Fruit fly (Drosophila melanogaster) whole organism, wandering third instar larva: Measurements from ENCODE around the gene ssp.

Experiments used
- Abd-B ChIP-seq: fragments of >200 bp; optimal IDR thresholded peaks from 2 replicates; lab custom pipeline; 2017; ENCODE audit warnings: missing biosample characterization, missing genetic modification characterization
- CG32264 ChIP-seq: fragments of 200-800 bp; sonication (Bioruptor generic); optimal IDR thresholded peaks from 2 replicates; lab custom pipeline; 2016; ENCODE audit warnings: missing biosample characterization, missing genetic modification characterization
- CG9705 ChIP-seq: fragments of 200-800 bp; sonication (Bioruptor generic); optimal IDR thresholded peaks from 2 replicates; lab custom pipeline; 2018; ENCODE audit warnings: missing biosample characterization, mild to moderate bottlenecking, missing genetic modification characterization
- CrebA ChIP-seq: fragments of 200-800 bp; sonication (Bioruptor generic); optimal IDR thresholded peaks from 2 replicates; lab custom pipeline; 2016; ENCODE audit warnings: missing biosample characterization, mild to moderate bottlenecking, missing genetic modification characterization, borderline replicate concordance
- Dfd ChIP-seq: fragments of >200 bp; optimal IDR thresholded peaks from 2 replicates; lab custom pipeline; 2017; ENCODE audit warnings: missing biosample characterization, missing genetic modification characterization
- Dif ChIP-seq: fragments of 200-275, 200-300 bp; sonication (Bioruptor generic); optimal IDR thresholded peaks from 2 replicates; lab custom pipeline; 2018; ENCODE audit warnings: missing biosample characterization, missing genetic modification characterization; ENCODE audit not compliant: partially characterized antibody
- GATAd ChIP-seq: sonication (Bioruptor generic); optimal IDR thresholded peaks from 2 replicates; lab custom pipeline; 2016; ENCODE audit warnings: missing biosample characterization, missing genetic modification characterization
- HLH106 ChIP-seq: fragments of 200-800 bp; optimal IDR thresholded peaks from 3 replicates; lab custom pipeline; 2019; ENCODE audit warnings: missing biosample characterization, mild to moderate bottlenecking, missing genetic modification characterization, moderate library complexity
- Hnf4 ChIP-seq: fragments of 200-800 bp; sonication (Bioruptor generic); optimal IDR thresholded peaks from 2 replicates; lab custom pipeline; 2016; ENCODE audit warnings: missing biosample characterization, mild to moderate bottlenecking, missing genetic modification characterization
- Hr78 ChIP-seq: fragments of >200 bp; optimal IDR thresholded peaks from 2 replicates; lab custom pipeline; 2017; ENCODE audit warnings: missing biosample characterization, missing genetic modification characterization
- Hr83 ChIP-seq: fragments of 200-300 bp; sonication (Bioruptor generic); optimal IDR thresholded peaks from 2 replicates; lab custom pipeline; 2016; ENCODE audit warnings: missing biosample characterization, mild to moderate bottlenecking, missing genetic modification characterization, moderate library complexity; ENCODE audit not compliant: poor library complexity, severe bottlenecking
- Jra ChIP-seq: sonication (Bioruptor generic); optimal IDR thresholded peaks from 2 replicates; lab custom pipeline; 2016; ENCODE audit warnings: missing biosample characterization, missing genetic modification characterization
- Mio ChIP-seq: sonication (Bioruptor generic); optimal IDR thresholded peaks from 2 replicates; lab custom pipeline; 2016; ENCODE audit warnings: missing biosample characterization, missing genetic modification characterization
- Myc ChIP-seq: fragments of >200 bp; optimal IDR thresholded peaks from 2 replicates; lab custom pipeline; 2017
- N ChIP-seq: fragments of >200 bp; optimal IDR thresholded peaks from 2 replicates; lab custom pipeline; 2018; ENCODE audit warnings: missing biosample characterization, missing external identifiers, missing genetic modification characterization
- OdsH ChIP-seq: fragments of 200-800 bp; sonication (Bioruptor generic); optimal IDR thresholded peaks from 2 replicates; lab custom pipeline; 2016; ENCODE audit warnings: missing biosample characterization, mild to moderate bottlenecking, missing genetic modification characterization
- Rel ChIP-seq, 2 experiments: fragments of 200-800 bp; sonication (Bioruptor generic) in 1 of 2; optimal IDR thresholded peaks; 2 replicates in 1 of 2; 3 replicates in 1 of 2; lab custom pipeline; 2016 to 2019; ENCODE audit warnings: mild to moderate bottlenecking in 2 of 2, missing biosample characterization in 2 of 2, missing genetic modification characterization in 2 of 2, moderate library complexity in 1 of 2
- Sp1 ChIP-seq: fragments of 200-800 bp; sonication (Bioruptor generic); optimal IDR thresholded peaks from 3 replicates; lab custom pipeline; 2019; ENCODE audit warnings: missing biosample characterization, mild to moderate bottlenecking, missing genetic modification characterization, moderate library complexity
- Vsx2 ChIP-seq: fragments of 200-300, 225-300 bp; sonication (Bioruptor generic); optimal IDR thresholded peaks from 2 replicates; lab custom pipeline; 2018; ENCODE audit warnings: missing biosample characterization, missing genetic modification characterization; ENCODE audit not compliant: partially characterized antibody
- br ChIP-seq: fragments of 200-800 bp; sonication (Bioruptor generic); optimal IDR thresholded peaks from 2 replicates; lab custom pipeline; 2016; ENCODE audit warnings: missing biosample characterization, missing genetic modification characterization
- brk ChIP-seq: fragments of 200-800 bp; sonication (Bioruptor generic); optimal IDR thresholded peaks from 2 replicates; lab custom pipeline; 2016; ENCODE audit warnings: missing biosample characterization, mild to moderate bottlenecking, missing genetic modification characterization
- dl ChIP-seq, 2 experiments: fragments of 175-275, 200-275 bp in 1 of 2; fragments of 200-275 bp in 1 of 2; sonication (Bioruptor generic); optimal IDR thresholded peaks; lab custom pipeline; 2018; ENCODE audit warnings: mild to moderate bottlenecking in 2 of 2, missing biosample characterization in 2 of 2, missing genetic modification characterization in 2 of 2, moderate library complexity in 2 of 2; ENCODE audit not compliant: partially characterized antibody in 2 of 2, insufficient read depth in 1 of 2
- dmrt93B ChIP-seq: fragments of 200-800 bp; sonication (Bioruptor generic); optimal IDR thresholded peaks from 2 replicates; lab custom pipeline; 2018; ENCODE audit warnings: missing biosample characterization, mild to moderate bottlenecking, missing genetic modification characterization
- dsf ChIP-seq: sonication (Bioruptor generic); optimal IDR thresholded peaks from 2 replicates; lab custom pipeline; 2016; ENCODE audit warnings: missing biosample characterization, missing genetic modification characterization, borderline replicate concordance
- ey ChIP-seq: fragments of 200-800 bp; sonication (Bioruptor generic); optimal IDR thresholded peaks from 2 replicates; lab custom pipeline; 2016; ENCODE audit warnings: missing biosample characterization, missing genetic modification characterization
- foxo ChIP-seq, 2 experiments: fragments of 200-800 bp; sonication (Bioruptor generic); optimal IDR thresholded peaks; 2 replicates in 1 of 2; 3 replicates in 1 of 2; lab custom pipeline; 2016 to 2017; ENCODE audit warnings: missing biosample characterization in 2 of 2, missing genetic modification characterization in 2 of 2
- fru ChIP-seq: fragments of 200-800 bp; sonication (Bioruptor generic); optimal IDR thresholded peaks from 3 replicates; lab custom pipeline; 2016; ENCODE audit warnings: missing biosample characterization, mild to moderate bottlenecking, missing genetic modification characterization
- h ChIP-seq: fragments of 200-800 bp; sonication (Bioruptor generic); optimal IDR thresholded peaks from 3 replicates; lab custom pipeline; 2016; ENCODE audit warnings: missing biosample characterization, mild to moderate bottlenecking, missing genetic modification characterization
- jim ChIP-seq: fragments of 175-275, 200-325 bp; sonication (Bioruptor generic); optimal IDR thresholded peaks from 2 replicates; lab custom pipeline; 2016; ENCODE audit warnings: missing biosample characterization, mild to moderate bottlenecking, missing genetic modification characterization
- lola ChIP-seq: fragments of >200 bp; optimal IDR thresholded peaks from 2 replicates; lab custom pipeline; 2017; ENCODE audit warnings: missing biosample characterization, missing genetic modification characterization
- pan ChIP-seq: fragments of >200 bp; optimal IDR thresholded peaks from 2 replicates; lab custom pipeline; 2017
- psq ChIP-seq: fragments of 200-800 bp; sonication (Bioruptor generic); optimal IDR thresholded peaks from 3 replicates; lab custom pipeline; 2017; ENCODE audit warnings: missing biosample characterization, mild to moderate bottlenecking, missing genetic modification characterization, moderate library complexity
- rgr ChIP-seq: fragments of 200-800 bp; sonication (Bioruptor generic); optimal IDR thresholded peaks from 3 replicates; lab custom pipeline; 2016; ENCODE audit warnings: missing biosample characterization, mild to moderate bottlenecking, missing genetic modification characterization
- sage ChIP-seq: fragments of 200-800 bp; sonication (Bioruptor generic); optimal IDR thresholded peaks from 2 replicates; lab custom pipeline; 2016; ENCODE audit warnings: missing biosample characterization, mild to moderate bottlenecking, missing genetic modification characterization
- sv ChIP-seq: fragments of 200-800 bp; sonication (Bioruptor generic); optimal IDR thresholded peaks from 3 replicates; lab custom pipeline; 2016; ENCODE audit warnings: missing biosample characterization, missing genetic modification characterization
- tai ChIP-seq: sonication (Bioruptor generic); optimal IDR thresholded peaks from 2 replicates; lab custom pipeline; 2016; ENCODE audit warnings: missing biosample characterization, missing genetic modification characterization
- usp ChIP-seq: fragments of >200 bp; optimal IDR thresholded peaks from 2 replicates; lab custom pipeline; 2017; ENCODE audit warnings: missing biosample characterization, missing genetic modification characterization
- woc ChIP-seq: sonication (Bioruptor generic); optimal IDR thresholded peaks from 2 replicates; lab custom pipeline; 2016; ENCODE audit warnings: missing biosample characterization, mild to moderate bottlenecking, missing genetic modification characterization

The ssp gene

dm6 chr3L:12127294-12128029 is 9.4 kb downstream of the ssp start, which contains the start of the genes Ir68b and CG34241:
TSS of gene Ir68b (minus strand) at chr3L:12127394.
TSS of gene CG34241 (plus strand) at chr3L:12127979.
- TF ChIP-seq OdsH: no peak
- TF ChIP-seq foxo (GFP tag; optimal IDR thresholded peaks at IDR 0.05; lab: Kevin White, UChicago): no peak
- TF ChIP-seq ey (GFP tag; lab: Kevin White, UChicago): no peak
- no peak for TF ChIP-seq dl (GFP tag; optimal IDR thresholded peaks at IDR 0.05; lab: Kevin White, UChicago; ENCODE audit: insufficient read depth in 1 of 2, partially characterized antibody in 2 of 2)
- TF ChIP-seq lola: no peak
- TF ChIP-seq psq (GFP tag; lab: Kevin White, UChicago): no peak
- TF ChIP-seq Dfd (GFP tag; lab: Kevin White, UChicago): no peak
- no peak for TF ChIP-seq Sp1 (GFP tag; lab: Kevin White, UChicago)
- TF ChIP-seq Abd-B (GFP tag; lab: Kevin White, UChicago): no peak
- TF ChIP-seq rgr (GFP tag; lab: Kevin White, UChicago): no peak

- TF ChIP-seq Myc (lab: Kevin White, UChicago): no peak
- TF ChIP-seq Hnf4 (GFP tag; lab: Kevin White, UChicago): peak; percentile 0
- TF ChIP-seq, all 38 proteins: peak for 1
These were observed 11.1 kb downstream of the ssp start, which contains the start of gene Lsp2 for dm6 chr3L:12129111-12129510. TSS of gene Lsp2 (plus strand) at chr3L:12129393.

- peak; percentile 84 for TF ChIP-seq HLH106 (tag; lab: Kevin White, UChicago)
- peak; percentile 85 for TF ChIP-seq Sp1 (GFP tag; lab: Kevin White, UChicago)
- peak; percentile 30 for TF ChIP-seq Hnf4 (GFP tag; lab: Kevin White, UChicago)
- TF ChIP-seq foxo (GFP tag; optimal IDR thresholded peaks at IDR 0.05; lab: Kevin White, UChicago): peak in 1 of 2 experiments; percentile 76
- TF ChIP-seq Hr83 (GFP tag; lab: Kevin White, UChicago): peak; percentile 78
- TF ChIP-seq OdsH: peak; percentile 78
- TF ChIP-seq CrebA (GFP tag; lab: Kevin White, UChicago): no peak
- TF ChIP-seq Hr78: no peak
- TF ChIP-seq rgr (GFP tag; lab: Kevin White, UChicago): peak; percentile 78
- TF ChIP-seq psq (GFP tag; lab: Kevin White, UChicago): peak; percentile 72
- no peak for TF ChIP-seq N (GFP tag; lab: Kevin White, UChicago)
- no peak for TF ChIP-seq tai (GFP tag; lab: Kevin White, UChicago)
- peak; percentile 30 for TF ChIP-seq sv (GFP tag; lab: Kevin White, UChicago)
- no peak for TF ChIP-seq Mio
- TF ChIP-seq br (GFP tag; lab: Kevin White, UChicago): peak; percentile 37
- TF ChIP-seq Abd-B (GFP tag; lab: Kevin White, UChicago): no peak
- TF ChIP-seq woc (GFP tag; lab: Kevin White, UChicago): peak; percentile 71
- TF ChIP-seq usp (GFP tag; lab: Kevin White, UChicago): no peak
- TF ChIP-seq sage (GFP tag; lab: Kevin White, UChicago): no peak
- peak; percentile 58 for TF ChIP-seq h (GFP tag; lab: Kevin White, UChicago)
- peak; percentile 65 for TF ChIP-seq fru (GFP tag; lab: Kevin White, UChicago)
- no peak for TF ChIP-seq dsf
- no peak for TF ChIP-seq pan
- TF ChIP-seq Dfd (GFP tag; lab: Kevin White, UChicago): no peak
- TF ChIP-seq CG32264 (GFP tag; lab: Kevin White, UChicago): no peak
- TF ChIP-seq Vsx2: no peak
- no peak for TF ChIP-seq Dif (GFP tag; lab: Kevin White, UChicago)
- TF ChIP-seq GATAd (GFP tag; lab: Kevin White, UChicago): no peak
- peak; percentile 24 for TF ChIP-seq brk (GFP tag; lab: Kevin White, UChicago)
- TF ChIP-seq jim (GFP tag; lab: Kevin White, UChicago): no peak
- TF ChIP-seq Jra: no peak
- TF ChIP-seq dl (GFP tag; optimal IDR thresholded peaks at IDR 0.05; lab: Kevin White, UChicago; ENCODE audit: insufficient read depth in 1 of 2, partially characterized antibody in 2 of 2): no peak
- no peak for TF ChIP-seq lola
- TF ChIP-seq ey (GFP tag; lab: Kevin White, UChicago): peak; percentile 38
- TF ChIP-seq CG9705 (GFP tag; lab: Kevin White, UChicago): peak; percentile 52
- TF ChIP-seq Myc (lab: Kevin White, UChicago): no peak
- no peak for TF ChIP-seq Rel (GFP tag; optimal IDR thresholded peaks at IDR 0.05; lab: Kevin White, UChicago)
- peak; percentile 99 for TF ChIP-seq Rel (tag; optimal IDR thresholded peaks at IDR 0.05; lab: Kevin White, UChicago)
- peak; percentile 23 for TF ChIP-seq dmrt93B
- TF ChIP-seq, all 38 proteins: peak for 18
These were observed 13.9 kb downstream of the ssp start, which contains the start of gene DEF8 for dm6 chr3L:12131918-12132317. TSS of gene DEF8 (plus strand) at chr3L:12132146.
